Worm (Caenorhabditis elegans): ENCODE data around the gene hadb-1.

Gene hadb-1

DNA sequence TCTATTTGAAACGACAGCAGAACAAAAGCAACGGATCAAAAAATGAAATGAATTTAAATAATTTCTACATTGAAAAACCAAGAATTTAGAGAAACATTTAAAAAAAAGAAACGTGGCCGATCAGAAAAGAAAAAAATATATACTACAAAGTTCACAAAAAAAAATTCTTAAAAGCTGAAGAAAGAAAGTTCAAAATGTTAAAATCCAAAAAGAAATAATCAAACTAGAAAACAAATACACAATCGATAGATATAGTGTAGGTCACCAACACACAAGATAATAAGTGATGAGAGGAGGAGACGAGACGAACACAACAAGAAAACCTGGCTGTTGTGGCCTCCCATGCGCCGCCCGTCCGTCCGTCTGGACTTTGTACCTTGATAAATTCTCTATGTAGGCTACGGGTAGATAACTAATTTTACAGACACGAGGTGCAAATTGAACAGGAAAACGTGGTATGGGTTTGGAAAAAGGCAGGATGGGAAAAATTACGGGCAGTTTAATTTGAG, at the start of gene hadb-1:
Gene hadb-1 (minus strand): TSS at position 51 of the 509 bp plus-strand sequence.
- TF ChIP-seq C04F5.9 (tag; optimal IDR thresholded peaks at IDR 0.05): no peak
- TF ChIP-seq nhr-20 (tag; optimal IDR thresholded peaks at IDR 0.05): peak; percentile 54
- peak in 1 of 3 experiments; percentile 19 for TF ChIP-seq dpl-1 (GFP tag; optimal IDR thresholded peaks at IDR 0.05)
- TF ChIP-seq snu-23 (GFP tag; optimal IDR thresholded peaks at IDR 0.05): peak; percentile 34
- TF ChIP-seq efl-1 (optimal IDR thresholded peaks at IDR 0.05): no peak
- TF ChIP-seq efl-1 (GFP tag; optimal IDR thresholded peaks at IDR 0.05 in 1 of 2): peak in 1 of 2 experiments; percentile 53
- TF ChIP-seq blmp-1 (tag; optimal IDR thresholded peaks at IDR 0.05): peak; percentile 31
- peak in 1 of 6 experiments; percentile 66 for TF ChIP-seq elt-3 (tag; optimal IDR thresholded peaks at IDR 0.05)
- TF ChIP-seq unc-98 (GFP tag; IDR thresholded peaks at IDR 0.05): no peak
- TF ChIP-seq nhr-85 (tag): peak; percentile 49
- no peak for TF ChIP-seq lir-3 (tag; optimal IDR thresholded peaks at IDR 0.05; ENCODE audit: poor library complexity)
- peak in 1 of 2 experiments; percentile 28 for TF ChIP-seq lin-35 (GFP tag; optimal IDR thresholded peaks at IDR 0.05)
- TF ChIP-seq sptf-1 (tag; optimal IDR thresholded peaks at IDR 0.05): no peak
- TF ChIP-seq lin-14 (GFP tag; optimal IDR thresholded peaks at IDR 0.05): peak; percentile 81
- no peak for TF ChIP-seq egl-27 (tag; optimal IDR thresholded peaks at IDR 0.05)
- TF ChIP-seq Y116A8C.19 (tag; optimal IDR thresholded peaks at IDR 0.05; ENCODE audit: borderline replicate concordance): no peak
- peak; percentile 38 for TF ChIP-seq nhr-71 (tag; optimal IDR thresholded peaks at IDR 0.05)
- TF ChIP-seq skn-1 (tag; optimal IDR thresholded peaks at IDR 0.05): no peak
- peak; percentile 4 for TF ChIP-seq mep-1 (tag; optimal IDR thresholded peaks at IDR 0.05)
- TF ChIP-seq ztf-11 (tag; optimal IDR thresholded peaks at IDR 0.05): no peak
- no peak for TF ChIP-seq fkh-4 (tag; optimal IDR thresholded peaks at IDR 0.05; ENCODE audit: borderline replicate concordance)
- no peak for TF ChIP-seq ceh-8 (GFP tag; optimal IDR thresholded peaks at IDR 0.05)
- TF ChIP-seq mdl-1 (tag; optimal IDR thresholded peaks at IDR 0.05): peak in 1 of 2 experiments; percentile 1
- TF ChIP-seq pax-3 (tag; optimal IDR thresholded peaks at IDR 0.05): no peak
- no peak for TF ChIP-seq nhr-76 (tag; optimal IDR thresholded peaks at IDR 0.05)
- no peak for TF ChIP-seq fkh-10 (GFP tag; optimal IDR thresholded peaks at IDR 0.05)
- TF ChIP-seq unc-130 (tag; optimal IDR thresholded peaks at IDR 0.05): no peak
- TF ChIP-seq irx-1 (tag; optimal IDR thresholded peaks at IDR 0.05): no peak

DNA sequence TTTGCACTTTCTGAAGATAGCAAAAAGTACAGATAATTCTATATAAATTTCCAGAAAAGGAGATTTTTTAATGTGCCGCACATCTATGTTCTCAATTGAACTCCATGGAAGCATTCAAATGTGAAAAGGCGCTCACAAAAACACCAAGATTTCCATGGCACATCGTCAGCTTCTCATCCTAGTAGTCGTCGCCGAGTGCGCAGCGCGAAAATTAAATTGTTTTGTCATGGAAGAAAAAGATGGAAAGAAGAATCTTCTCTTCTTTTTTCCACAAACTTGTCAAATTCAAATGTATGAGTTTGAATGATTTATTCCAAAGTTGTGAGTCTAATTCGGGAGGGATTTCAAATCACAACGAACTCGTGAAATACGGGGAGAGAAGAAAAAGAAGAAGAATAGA, 49.1 kb upstream of the hadb-1 start:
- TF ChIP-seq ceh-82 (tag; optimal IDR thresholded peaks at IDR 0.05) (no peak), C16A3.4 (tag; optimal IDR thresholded peaks at IDR 0.05) (no peak), efl-1 (optimal IDR thresholded peaks at IDR 0.05) (no peak), efl-1 (GFP tag; optimal IDR thresholded peaks at IDR 0.05 in 1 of 2) (peak in 1 of 2 experiments; percentile 46), unc-130 (tag; optimal IDR thresholded peaks at IDR 0.05) (no peak), rnt-1 (tag; optimal IDR thresholded peaks at IDR 0.05) (no peak), lin-14 (GFP tag; optimal IDR thresholded peaks at IDR 0.05) (peak; percentile 33), lin-13 (GFP tag; optimal IDR thresholded peaks at IDR 0.05) (no peak)

- peak; percentile 8 to 18 for TF ChIP-seq lin-35 (GFP tag; optimal IDR thresholded peaks at IDR 0.05)
- no peak for TF ChIP-seq dsc-1 (tag; optimal IDR thresholded peaks at IDR 0.05)
- TF ChIP-seq swsn-7 (tag; optimal IDR thresholded peaks at IDR 0.05): peak; percentile 22
- TF ChIP-seq nhr-84 (tag; optimal IDR thresholded peaks at IDR 0.05): no peak
- no peak for TF ChIP-seq nhr-12 (tag; optimal IDR thresholded peaks at IDR 0.05)
- TF ChIP-seq mep-1 (tag; optimal IDR thresholded peaks at IDR 0.05): no peak
- peak; percentile 60 for TF ChIP-seq lin-39 (tag; optimal IDR thresholded peaks at IDR 0.05)
- TF ChIP-seq nhr-77 (tag; optimal IDR thresholded peaks at IDR 0.05): no peak
- TF ChIP-seq nhr-47 (tag; optimal IDR thresholded peaks at IDR 0.05): peak; percentile 43
- peak in 1 of 2 experiments; percentile 29 for TF ChIP-seq mdl-1 (tag; optimal IDR thresholded peaks at IDR 0.05)
- TF ChIP-seq unc-86 (tag; optimal IDR thresholded peaks at IDR 0.05): peak; percentile 0
- peak; percentile 21; the same call in 1 of the 2 replicates for TF ChIP-seq nhr-19 (GFP tag; conservative IDR thresholded peaks at IDR 0.05)
- TF ChIP-seq efl-1 (optimal IDR thresholded peaks at IDR 0.05): peak; percentile 14 to 29
- no peak for TF ChIP-seq efl-1 (GFP tag; optimal IDR thresholded peaks at IDR 0.05 in 1 of 2)
- peak; percentile 35 for TF ChIP-seq nhr-20 (tag; optimal IDR thresholded peaks at IDR 0.05)
- TF ChIP-seq nhr-85 (tag): peak; percentile 58
- peak; percentile 72 for TF ChIP-seq rnt-1 (tag; optimal IDR thresholded peaks at IDR 0.05)
- TF ChIP-seq fos-1 (tag; optimal IDR thresholded peaks at IDR 0.05): no peak
- no peak for TF ChIP-seq mef-2 (tag; optimal IDR thresholded peaks at IDR 0.05)
- no peak for TF ChIP-seq ceh-88 (GFP tag; IDR thresholded peaks at IDR 0.05)
- peak; percentile 8 to 32 for TF ChIP-seq lsy-2 (tag; optimal IDR thresholded peaks at IDR 0.05)
- TF ChIP-seq ceh-82 (tag; optimal IDR thresholded peaks at IDR 0.05): peak in 2 of 3 experiments; percentile 15 to 33
- peak; percentile 48 for TF ChIP-seq tbx-2 (tag; optimal IDR thresholded peaks at IDR 0.05)
- no peak for TF ChIP-seq blmp-1 (tag; optimal IDR thresholded peaks at IDR 0.05)
- no peak for TF ChIP-seq mab-9 (GFP tag; IDR thresholded peaks at IDR 0.05)
- TF ChIP-seq snu-23 (GFP tag; optimal IDR thresholded peaks at IDR 0.05): peak; percentile 34
Observed at ce11 chrIII:8734327-8734885, 46.1 kb upstream of the hadb-1 start.

Measured in whole organism, L1 larva.